Worm (Caenorhabditis elegans): ENCODE measurements around the gene F59B10.4.

The F59B10.4 gene

ce11 chrII:10519017-10519416 lies at the start of gene F59B10.4:
Gene F59B10.4 (minus strand): TSS chrII:10519117.
- TF ChIP-seq alr-1 (tag; optimal IDR thresholded peaks at IDR 0.05; ENCODE audit: borderline replicate concordance) (no peak), sup-37 (GFP tag; optimal IDR thresholded peaks at IDR 0.05) (no peak), snu-23 (GFP tag; optimal IDR thresholded peaks at IDR 0.05) (peak; percentile 2), nhr-20 (tag; optimal IDR thresholded peaks at IDR 0.05) (peak; percentile 8), xbp-1 (tag; optimal IDR thresholded peaks at IDR 0.05) (no peak), lin-15B (tag; optimal IDR thresholded peaks at IDR 0.05) (no peak), hlh-4 (tag; optimal IDR thresholded peaks at IDR 0.05) (no peak), zip-4 (GFP tag; optimal IDR thresholded peaks at IDR 0.05) (no peak), unc-86 (tag; optimal IDR thresholded peaks at IDR 0.05) (no peak), ces-1 (GFP tag; optimal IDR thresholded peaks at IDR 0.05) (no peak), skn-1 (tag; optimal IDR thresholded peaks at IDR 0.05) (no peak), tbx-2 (tag; optimal IDR thresholded peaks at IDR 0.05) (no peak), irx-1 (tag; optimal IDR thresholded peaks at IDR 0.05) (no peak), lin-14 (GFP tag; optimal IDR thresholded peaks at IDR 0.05) (peak; percentile 15), elt-2 (tag; optimal IDR thresholded peaks at IDR 0.05) (no peak), elt-3 (tag; optimal IDR thresholded peaks at IDR 0.05) (peak in 1 of 6 experiments; percentile 8), nhr-85 (tag) (peak; percentile 84), lsy-2 (tag; optimal IDR thresholded peaks at IDR 0.05) (no peak), pax-3 (tag; optimal IDR thresholded peaks at IDR 0.05) (no peak), C04F5.9 (tag; optimal IDR thresholded peaks at IDR 0.05) (no peak), nhr-71 (tag; optimal IDR thresholded peaks at IDR 0.05) (peak; percentile 7), ceh-88 (GFP tag; IDR thresholded peaks at IDR 0.05) (no peak), Y116A8C.19 (tag; optimal IDR thresholded peaks at IDR 0.05; ENCODE audit: borderline replicate concordance) (no peak), blmp-1 (tag; optimal IDR thresholded peaks at IDR 0.05) (peak; percentile 16), zag-1 (tag; optimal IDR thresholded peaks at IDR 0.05) (no peak), nhr-28 (tag; optimal IDR thresholded peaks at IDR 0.05) (no peak), sptf-1 (tag; optimal IDR thresholded peaks at IDR 0.05) (no peak), fos-1 (tag; optimal IDR thresholded peaks at IDR 0.05) (no peak), pag-3 (tag; optimal IDR thresholded peaks at IDR 0.05; ENCODE audit: borderline replicate concordance, insufficient read depth) (no peak)

- no peak for TF ChIP-seq jun-1 (tag; optimal IDR thresholded peaks at IDR 0.05)
- no peak for TF ChIP-seq ces-1 (GFP tag; optimal IDR thresholded peaks at IDR 0.05)
- no peak for TF ChIP-seq ama-1 (optimal IDR thresholded peaks at IDR 0.05)
- TF ChIP-seq lin-14 (GFP tag; optimal IDR thresholded peaks at IDR 0.05) = peak; percentile 30
- no peak for TF ChIP-seq nhr-237 (tag; optimal IDR thresholded peaks at IDR 0.05)
- no peak for TF ChIP-seq swsn-7 (tag; optimal IDR thresholded peaks at IDR 0.05)
Measured at ce11 chrII:10566458-10566857, 47.5 kb upstream of the F59B10.4 start.

ce11 chrII:10564578-10564977 lies 45.7 kb upstream of the F59B10.4 start, which contains the start of the genes C06A1.6 and C06A1.7:
Gene C06A1.6 (minus strand): TSS chrII:10564678.
Gene C06A1.7 (plus strand): TSS chrII:10564891.
- TF ChIP-seq mdl-1 (tag; optimal IDR thresholded peaks at IDR 0.05) (no peak), efl-1 (optimal IDR thresholded peaks at IDR 0.05) (no peak), efl-1 (GFP tag; optimal IDR thresholded peaks at IDR 0.05 in 1 of 2) (peak in 1 of 2 experiments; percentile 30), tlp-1 (tag; optimal IDR thresholded peaks at IDR 0.05) (no peak), fos-1 (tag; optimal IDR thresholded peaks at IDR 0.05) (no peak), mab-9 (GFP tag; IDR thresholded peaks at IDR 0.05) (no peak)

ce11 chrII:10563368-10563767 lies 44.5 kb upstream of the F59B10.4 start, which contains the start of gene cdc-48.1:
Gene cdc-48.1 (minus strand): TSS chrII:10563407.
- TF ChIP-seq unc-86 (tag; optimal IDR thresholded peaks at IDR 0.05) (peak; percentile 100), dsc-1 (tag; optimal IDR thresholded peaks at IDR 0.05) (peak; percentile 100), isw-1 (GFP tag; IDR thresholded peaks at IDR 0.05) (peak; percentile 100), hlh-4 (tag; optimal IDR thresholded peaks at IDR 0.05) (peak; percentile 64), sox-4 (tag; optimal IDR thresholded peaks at IDR 0.05) (peak; percentile 98), mdl-1 (tag; optimal IDR thresholded peaks at IDR 0.05) (peak; percentile 82 to 99), fkh-10 (GFP tag; optimal IDR thresholded peaks at IDR 0.05) (peak; percentile 100), snpc-4 (tag; optimal IDR thresholded peaks at IDR 0.05) (peak; percentile 95), ceh-88 (GFP tag; IDR thresholded peaks at IDR 0.05) (peak; percentile 99), nhr-71 (tag; optimal IDR thresholded peaks at IDR 0.05) (peak; percentile 100), mab-9 (GFP tag; IDR thresholded peaks at IDR 0.05) (peak; percentile 99), lsy-2 (tag; optimal IDR thresholded peaks at IDR 0.05) (peak; percentile 98 to 99), hpl-2 (GFP tag; optimal IDR thresholded peaks at IDR 0.05) (peak; percentile 99), nhr-28 (tag; optimal IDR thresholded peaks at IDR 0.05) (peak; percentile 77), nhr-20 (tag; optimal IDR thresholded peaks at IDR 0.05) (peak; percentile 100), ces-1 (GFP tag; optimal IDR thresholded peaks at IDR 0.05) (peak; percentile 97), unc-30 (tag; optimal IDR thresholded peaks at IDR 0.05) (peak; percentile 99), swsn-7 (tag; optimal IDR thresholded peaks at IDR 0.05) (peak; percentile 100), lin-35 (GFP tag; optimal IDR thresholded peaks at IDR 0.05) (peak; percentile 100), nhr-12 (tag; optimal IDR thresholded peaks at IDR 0.05) (peak; percentile 72), C04F5.9 (tag; optimal IDR thresholded peaks at IDR 0.05) (peak; percentile 98), unc-62 (GFP tag; optimal IDR thresholded peaks at IDR 0.05) (peak; percentile 100)

Data from whole organism, L1 larva.